Worm (Caenorhabditis elegans) whole organism, L3 larva: ENCODE results near the gene sysm-1.
A peak's percentile ranks its signal among the peaks of the same experiment; 100 is the strongest.

ENCODE experiments used
- R02D3.7 ChIP-seq: fragments of 150-350 bp; optimal IDR thresholded peaks from 2 replicates; lab custom pipeline; 2014; ENCODE audit warnings: missing biosample characterization, missing genetic modification characterization
- aly-2 ChIP-seq: fragments of 150-350 bp; optimal IDR thresholded peaks from 2 replicates; lab custom pipeline; 2014; ENCODE audit warnings: missing biosample characterization, missing genetic modification characterization
- ama-1 ChIP-seq: fragments of 150-350 bp; optimal IDR thresholded peaks from 2 replicates; lab custom pipeline; 2018
- ceh-16 ChIP-seq: sonication (generic microtip); optimal IDR thresholded peaks from 2 replicates; lab custom pipeline; 2017; ENCODE audit warnings: missing biosample characterization, missing genetic modification characterization
- ceh-28 ChIP-seq: fragments of 150-350 bp; optimal IDR thresholded peaks from 2 replicates; lab custom pipeline; 2014; ENCODE audit warnings: missing biosample characterization, missing genetic modification reagents, missing genetic modification characterization
- ceh-82 ChIP-seq: fragments of 150-350 bp; optimal IDR thresholded peaks from 2 replicates; lab custom pipeline; 2014; ENCODE audit warnings: missing biosample characterization, missing genetic modification characterization
- daf-12 ChIP-seq: fragments of 150-350 bp; optimal IDR thresholded peaks from 2 replicates; lab custom pipeline; 2014; ENCODE audit warnings: missing biosample characterization, missing genetic modification reagents, missing genetic modification characterization
- egl-5 ChIP-seq: fragments of 150-350 bp; optimal IDR thresholded peaks from 2 replicates; lab custom pipeline; 2017; ENCODE audit warnings: missing biosample characterization, missing genetic modification reagents, missing genetic modification characterization, inconsistent platforms
- elt-2 ChIP-seq: sonication (generic microtip); optimal IDR thresholded peaks from 2 replicates; lab custom pipeline; 2016; ENCODE audit warnings: missing genetic modification reagents, mild to moderate bottlenecking, missing genetic modification characterization, missing compliant biosample characterization
- elt-3 ChIP-seq, 3 experiments: fragments of 150-350 bp in 1 of 3; sonication (generic microtip) in 2 of 3; optimal IDR thresholded peaks; 2 replicates in 2 of 3; 4 replicates in 1 of 3; lab custom pipeline; 2014 to 2017; ENCODE audit warnings: missing biosample characterization in 3 of 3, missing genetic modification characterization in 3 of 3
- eor-1 ChIP-seq, 2 experiments: fragments of 150-350 bp; optimal IDR thresholded peaks; 2 replicates each; lab custom pipeline; 2014 to 2018; ENCODE audit warnings: missing biosample characterization in 2 of 2, missing genetic modification characterization in 2 of 2
- fkh-10 ChIP-seq: sonication (generic microtip); optimal IDR thresholded peaks from 2 replicates; lab custom pipeline; 2017; ENCODE audit warnings: missing biosample characterization, missing genetic modification reagents, missing genetic modification characterization
- fkh-2 ChIP-seq: fragments of 150-350 bp; optimal IDR thresholded peaks from 2 replicates; lab custom pipeline; 2014; ENCODE audit warnings: missing biosample characterization, missing genetic modification reagents, missing genetic modification characterization
- fos-1 ChIP-seq: fragments of 150-350 bp; optimal IDR thresholded peaks from 2 replicates; lab custom pipeline; 2014; ENCODE audit warnings: missing biosample characterization, missing genetic modification characterization
- hmg-11 ChIP-seq: sonication (generic microtip); optimal IDR thresholded peaks from 2 replicates; lab custom pipeline; 2016; ENCODE audit warnings: missing genetic modification characterization, missing compliant biosample characterization
- jun-1 ChIP-seq: fragments of 150-350 bp; optimal IDR thresholded peaks from 2 replicates; lab custom pipeline; 2014; ENCODE audit warnings: missing biosample characterization, missing genetic modification reagents, missing genetic modification characterization
- lin-15B ChIP-seq: fragments of 150-350 bp; optimal IDR thresholded peaks from 2 replicates; lab custom pipeline; 2014; ENCODE audit warnings: missing biosample characterization, missing genetic modification characterization
- lin-39 ChIP-seq: fragments of 150-350 bp; optimal IDR thresholded peaks from 2 replicates; lab custom pipeline; 2018; ENCODE audit warnings: missing biosample characterization, missing genetic modification reagents, missing genetic modification characterization
- mdl-1 ChIP-seq: fragments of 150-350 bp; optimal IDR thresholded peaks from 2 replicates; lab custom pipeline; 2014; ENCODE audit warnings: missing biosample characterization, missing genetic modification characterization
- mml-1 ChIP-seq: fragments of 150-350 bp; sonication (generic microtip); optimal IDR thresholded peaks from 3 replicates; lab custom pipeline; 2014; ENCODE audit warnings: missing biosample characterization, missing genetic modification characterization
- nfya-1 ChIP-seq: sonication (generic microtip); optimal IDR thresholded peaks from 2 replicates; lab custom pipeline; 2017; ENCODE audit warnings: missing genetic modification characterization, mild to moderate bottlenecking, missing compliant biosample characterization, antibody characterized with exemption, moderate library complexity; ENCODE audit not compliant: insufficient read depth
- nhr-12 ChIP-seq: fragments of 150-350 bp; optimal IDR thresholded peaks from 2 replicates; lab custom pipeline; 2014; ENCODE audit warnings: missing biosample characterization, missing genetic modification characterization
- nhr-237 ChIP-seq: fragments of 150-350 bp; optimal IDR thresholded peaks from 2 replicates; lab custom pipeline; 2014; ENCODE audit warnings: missing biosample characterization, missing genetic modification characterization
- nhr-28 ChIP-seq: fragments of 150-350 bp; optimal IDR thresholded peaks from 2 replicates; lab custom pipeline; 2014; ENCODE audit warnings: missing biosample characterization, missing genetic modification characterization
- nhr-43 ChIP-seq: sonication (generic microtip); optimal IDR thresholded peaks from 2 replicates; lab custom pipeline; 2016; ENCODE audit warnings: mild to moderate bottlenecking, missing genetic modification characterization, missing compliant biosample characterization; ENCODE audit not compliant: poor library complexity, severe bottlenecking
- nhr-67 ChIP-seq: fragments of 150-350 bp; optimal IDR thresholded peaks from 2 replicates; lab custom pipeline; 2014; ENCODE audit warnings: missing biosample characterization, missing genetic modification characterization
- nhr-76 ChIP-seq: fragments of 150-350 bp; sonication (generic microtip); optimal IDR thresholded peaks from 5 replicates; lab custom pipeline; 2014; ENCODE audit warnings: missing biosample characterization, missing genetic modification characterization
- nhr-77 ChIP-seq: fragments of 150-350 bp; optimal IDR thresholded peaks from 2 replicates; lab custom pipeline; 2014; ENCODE audit warnings: missing biosample characterization, missing genetic modification characterization
- pha-4 ChIP-seq: fragments of 150-350 bp; optimal IDR thresholded peaks from 2 replicates; lab custom pipeline; 2014; ENCODE audit warnings: missing biosample characterization, missing genetic modification reagents, missing genetic modification characterization
- pqm-1 ChIP-seq: fragments of 150-350 bp; optimal IDR thresholded peaks from 2 replicates; lab custom pipeline; 2017; ENCODE audit warnings: missing biosample characterization, missing genetic modification characterization, inconsistent platforms
- skn-1 ChIP-seq: fragments of 150-350 bp; optimal IDR thresholded peaks from 2 replicates; lab custom pipeline; 2014; ENCODE audit warnings: missing biosample characterization, missing genetic modification characterization
- snpc-4 ChIP-seq: fragments of 150-350 bp; optimal IDR thresholded peaks from 2 replicates; lab custom pipeline; 2014; ENCODE audit warnings: missing biosample characterization, missing genetic modification characterization
- tbx-2 ChIP-seq: sonication (generic microtip); optimal IDR thresholded peaks from 2 replicates; lab custom pipeline; 2016; ENCODE audit warnings: mild to moderate bottlenecking, missing genetic modification characterization, missing compliant biosample characterization
- zag-1 ChIP-seq: fragments of 150-350 bp; optimal IDR thresholded peaks from 2 replicates; lab custom pipeline; 2014; ENCODE audit warnings: missing biosample characterization, missing genetic modification characterization
- ztf-11 ChIP-seq: fragments of 150-350 bp; optimal IDR thresholded peaks from 2 replicates; lab custom pipeline; 2014; ENCODE audit warnings: missing biosample characterization, missing genetic modification characterization

Gene sysm-1

DNA sequence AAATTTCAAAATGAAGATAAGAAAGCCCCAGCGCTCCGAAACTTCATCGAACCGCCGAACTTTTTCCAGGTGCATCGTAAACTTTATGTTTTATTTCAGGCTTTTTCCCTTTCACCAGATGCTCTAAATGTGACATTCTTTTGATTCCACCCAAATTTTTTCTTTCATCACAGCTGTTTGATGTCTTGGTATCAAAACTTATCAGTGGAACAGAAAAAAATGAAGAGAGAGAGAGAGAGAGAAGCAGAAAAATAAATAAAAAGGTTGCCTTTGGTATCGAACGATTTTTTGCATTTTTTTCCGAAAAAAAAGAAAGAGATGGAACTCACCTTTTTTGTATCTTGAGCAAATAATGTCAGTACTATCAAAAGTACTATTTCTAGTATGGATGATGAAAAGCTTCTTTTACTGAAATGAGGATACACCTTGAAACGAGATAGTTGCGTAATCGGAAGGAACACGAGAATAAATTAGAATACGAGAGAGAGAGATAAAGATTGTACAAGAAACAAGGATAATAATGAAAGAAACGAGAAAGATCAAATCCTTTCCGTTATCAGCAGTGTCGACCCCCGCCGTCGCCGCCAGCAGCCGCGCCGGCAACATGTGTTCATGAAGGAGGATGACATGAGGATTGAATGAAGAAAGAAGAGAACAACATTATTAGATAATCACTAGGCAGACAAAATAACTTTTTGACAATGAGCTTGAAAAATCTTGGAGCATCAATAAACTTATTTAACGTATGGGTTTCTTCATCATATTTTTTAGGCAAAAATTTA lies 6.7 kb downstream of the sysm-1 start:
- TF ChIP-seq ceh-16 (tag; lab: Kevin White, UChicago) (no peak), nhr-67 (tag; lab: Kevin White, UChicago) (no peak), eor-1 (tag; optimal IDR thresholded peaks at IDR 0.05; lab: Kevin White, UChicago) (no peak), fkh-2 (tag; lab: Kevin White, UChicago) (no peak), aly-2 (no peak), nhr-77 (tag; lab: Kevin White, UChicago) (no peak), lin-39 (no peak), R02D3.7 (tag; lab: Kevin White, UChicago) (no peak), elt-2 (tag; lab: Kevin White, UChicago) (peak; percentile 41), pha-4 (tag; lab: Kevin White, UChicago) (peak; percentile 60), nhr-12 (tag; lab: Kevin White, UChicago) (no peak), snpc-4 (no peak), ama-1 (lab: Kevin White, UChicago) (no peak), ztf-11 (tag; lab: Kevin White, UChicago) (no peak)

DNA sequence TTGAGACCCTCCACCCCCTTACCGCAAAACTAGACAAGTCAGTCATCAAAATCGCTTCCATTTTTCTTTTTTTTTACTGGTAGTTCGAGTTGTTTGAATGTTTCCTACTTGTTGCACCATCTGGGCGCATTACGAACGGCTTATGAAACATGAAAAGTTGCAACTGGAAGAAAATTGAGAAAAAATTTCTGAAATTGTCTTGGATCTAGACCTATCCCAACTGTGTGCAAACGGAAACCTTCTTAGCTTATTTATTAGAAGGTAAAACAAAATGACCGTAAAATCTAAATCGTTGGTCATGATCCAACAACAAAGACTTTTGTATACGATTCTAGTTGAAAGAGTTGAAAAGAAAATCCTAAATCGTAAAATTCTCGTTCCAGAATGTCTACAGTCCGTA lies 8.5 kb downstream of the sysm-1 start:
- TF ChIP-seq nhr-237 (tag; lab: Kevin White, UChicago) (no peak), hmg-11 (tag; lab: Kevin White, UChicago) (no peak), ceh-28 (tag; lab: Kevin White, UChicago) (no peak), fos-1 (tag; lab: Kevin White, UChicago) (no peak), jun-1 (tag; lab: Kevin White, UChicago) (no peak)

DNA sequence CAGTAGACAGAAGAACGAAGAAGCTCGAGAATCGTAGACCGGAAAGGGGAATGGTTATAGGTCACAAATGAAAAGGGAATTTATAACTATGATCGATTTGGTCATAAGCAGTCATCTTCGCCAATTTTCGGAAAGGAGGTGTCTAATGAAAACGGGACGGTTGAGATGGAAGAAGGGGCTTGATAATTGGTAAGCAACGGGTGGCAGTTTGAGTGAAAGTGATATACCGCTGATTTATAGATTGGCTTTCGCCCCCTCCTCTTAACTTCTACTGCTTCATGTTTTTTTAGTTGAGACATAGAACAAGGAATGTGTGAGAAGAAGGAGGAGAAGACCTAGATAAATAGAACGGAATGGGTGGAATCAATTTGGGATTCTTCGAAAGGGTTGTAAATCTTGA lies 10.2 kb downstream of the sysm-1 start:
- no peak for TF ChIP-seq elt-3 (tag; optimal IDR thresholded peaks at IDR 0.05; lab: Kevin White, UChicago)
- TF ChIP-seq fkh-10 = no peak
- TF ChIP-seq egl-5 (tag; lab: Kevin White, UChicago) = no peak
- TF ChIP-seq fos-1 (tag; lab: Kevin White, UChicago) = no peak
- TF ChIP-seq ama-1 (lab: Kevin White, UChicago) = no peak
- no peak for TF ChIP-seq ceh-28 (tag; lab: Kevin White, UChicago)
- no peak for TF ChIP-seq pha-4 (tag; lab: Kevin White, UChicago)
- TF ChIP-seq tbx-2 (tag; lab: Kevin White, UChicago) = no peak
- no peak for TF ChIP-seq skn-1 (tag; lab: Kevin White, UChicago)
- no peak for TF ChIP-seq nhr-12 (tag; lab: Kevin White, UChicago)
- no peak for TF ChIP-seq nhr-43 (tag; lab: Kevin White, UChicago)
- no peak for TF ChIP-seq zag-1
- no peak for TF ChIP-seq nhr-77 (tag; lab: Kevin White, UChicago)
- TF ChIP-seq mdl-1 (tag; lab: Kevin White, UChicago) = no peak

DNA sequence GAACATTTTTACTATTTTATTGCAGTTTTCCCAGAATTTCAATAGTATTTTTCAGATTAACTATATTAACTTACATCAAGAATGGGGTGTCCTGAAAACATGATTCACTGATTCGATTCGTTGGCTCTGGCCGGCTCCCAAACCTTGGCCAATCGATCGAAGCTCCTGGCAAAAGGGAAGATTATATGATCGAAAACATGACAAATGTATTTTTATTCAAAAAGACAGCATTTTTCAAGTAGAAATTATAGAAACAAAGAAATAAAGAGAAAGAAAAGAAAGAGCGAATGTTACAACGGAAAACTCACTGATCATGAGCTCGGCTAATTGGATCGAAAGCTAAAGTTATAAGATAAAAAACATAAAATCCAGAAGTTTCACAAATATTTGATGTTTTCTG lies 12.3 kb downstream of the sysm-1 start, which contains the start of gene T24B8.4:
TSS of gene T24B8.4 (minus strand) at position 101 of the 400 bp plus-strand sequence.
- no peak for TF ChIP-seq ceh-82
- no peak for TF ChIP-seq nhr-77 (tag; lab: Kevin White, UChicago)
- no peak for TF ChIP-seq snpc-4
- no peak for TF ChIP-seq nfya-1 (tag; lab: Kevin White, UChicago)
- no peak for TF ChIP-seq egl-5 (tag; lab: Kevin White, UChicago)
- TF ChIP-seq nhr-76 (tag; lab: Kevin White, UChicago) = no peak
- no peak for TF ChIP-seq lin-39
- no peak for TF ChIP-seq lin-15B (tag; lab: Kevin White, UChicago)
- no peak for TF ChIP-seq jun-1 (tag; lab: Kevin White, UChicago)
- no peak for TF ChIP-seq nhr-12 (tag; lab: Kevin White, UChicago)
- TF ChIP-seq zag-1 = no peak
- TF ChIP-seq pqm-1 = no peak
- no peak for TF ChIP-seq mml-1
- TF ChIP-seq nhr-28 (tag; lab: Kevin White, UChicago) = no peak
- TF ChIP-seq daf-12 = no peak
